3 worm cellular contexts compared by ENCODE assay signal in genomic region chrII:11874674-11875198, ce11.
TF ChIP-seq lines count a peak whose summit lies in the region.

npp-3 (minus strand) TSS chrII:11874788.
top-2 (plus strand) TSS chrII:11875148.

TF ChIP-seq in whole organism, L1 larva, 84 proteins besides CTCF, POLR2A, EP300 and RAD21 (continued from another document and continues in another):
- TF ChIP-seq mdl-1 (tag; optimal IDR thresholded peaks at IDR 0.05; lab: Kevin White, UChicago): peak in 1 of 2 experiments; percentile 83
- peak; percentile 86 for TF ChIP-seq vab-15 (tag; optimal IDR thresholded peaks at IDR 0.05; lab: Kevin White, UChicago)
- TF ChIP-seq ama-1 (optimal IDR thresholded peaks at IDR 0.05; lab: Kevin White, UChicago): no peak
- TF ChIP-seq irx-1 (tag; optimal IDR thresholded peaks at IDR 0.05; lab: Kevin White, UChicago): peak; percentile 91
- peak; percentile 79 for TF ChIP-seq snpc-4 (tag; optimal IDR thresholded peaks at IDR 0.05; lab: Kevin White, UChicago)
- peak; percentile 24 for TF ChIP-seq sup-37 (GFP tag; optimal IDR thresholded peaks at IDR 0.05; lab: Kevin White, UChicago)
- TF ChIP-seq elt-2 (tag; optimal IDR thresholded peaks at IDR 0.05; lab: Kevin White, UChicago): peak; percentile 56
- peak; percentile 83 for TF ChIP-seq mef-2 (tag; optimal IDR thresholded peaks at IDR 0.05; lab: Kevin White, UChicago)
- peak; percentile 88 for TF ChIP-seq pax-3 (tag; optimal IDR thresholded peaks at IDR 0.05; lab: Kevin White, UChicago)
- TF ChIP-seq zip-4 (GFP tag; optimal IDR thresholded peaks at IDR 0.05; lab: Kevin White, UChicago): peak; percentile 76
- no peak for TF ChIP-seq ets-5 (GFP tag; IDR thresholded peaks at IDR 0.05; lab: Robert Waterston, UW)
- peak; percentile 99 to 100 for TF ChIP-seq lsy-2 (tag; optimal IDR thresholded peaks at IDR 0.05; lab: Kevin White, UChicago)
- peak; percentile 78 for TF ChIP-seq aly-2 (tag; optimal IDR thresholded peaks at IDR 0.05; lab: Kevin White, UChicago)
- TF ChIP-seq nhr-77 (tag; optimal IDR thresholded peaks at IDR 0.05; lab: Kevin White, UChicago): peak; percentile 92
- peak; percentile 17 for TF ChIP-seq C34B4.2 (tag; optimal IDR thresholded peaks at IDR 0.05; lab: Kevin White, UChicago)
- TF ChIP-seq grh-1 (GFP tag; IDR thresholded peaks at IDR 0.05; lab: Robert Waterston, UW): peak; percentile 89
- peak; percentile 83 for TF ChIP-seq lin-39 (tag; optimal IDR thresholded peaks at IDR 0.05; lab: Kevin White, UChicago)
- TF ChIP-seq ztf-11 (tag; optimal IDR thresholded peaks at IDR 0.05; lab: Kevin White, UChicago): peak in 1 of 2 experiments; percentile 63
- TF ChIP-seq nhr-11 (tag; optimal IDR thresholded peaks at IDR 0.05; lab: Kevin White, UChicago): peak; percentile 93
- peak; percentile 85 to 97 (median 89) for TF ChIP-seq ceh-82 (tag; optimal IDR thresholded peaks at IDR 0.05; lab: Kevin White, UChicago)
- peak; percentile 69 for TF ChIP-seq sox-4 (tag; optimal IDR thresholded peaks at IDR 0.05; lab: Kevin White, UChicago)
- TF ChIP-seq isw-1 (GFP tag; IDR thresholded peaks at IDR 0.05; lab: Robert Waterston, UW): peak; percentile 97
- no peak for TF ChIP-seq ces-1 (GFP tag; optimal IDR thresholded peaks at IDR 0.05; lab: Kevin White, UChicago)
- peak; percentile 86 for TF ChIP-seq ceh-8 (GFP tag; optimal IDR thresholded peaks at IDR 0.05; lab: Kevin White, UChicago)
- TF ChIP-seq F16B12.6 (tag; optimal IDR thresholded peaks at IDR 0.05; lab: Kevin White, UChicago): peak; percentile 74
- TF ChIP-seq hlh-17 (GFP tag; optimal IDR thresholded peaks at IDR 0.05; lab: Kevin White, UChicago; ENCODE audit: borderline replicate concordance): no peak
- TF ChIP-seq zag-1 (tag; optimal IDR thresholded peaks at IDR 0.05; lab: Kevin White, UChicago): no peak
- TF ChIP-seq dpl-1 (GFP tag; optimal IDR thresholded peaks at IDR 0.05; lab: Kevin White, UChicago): peak; percentile 99
- TF ChIP-seq elt-3 (tag; optimal IDR thresholded peaks at IDR 0.05; lab: Kevin White, UChicago): peak in 4 of 6 experiments; percentile 2 to 93 (median 68)
- no peak for TF ChIP-seq nhr-28 (tag; optimal IDR thresholded peaks at IDR 0.05; lab: Kevin White, UChicago)
- no peak for TF ChIP-seq mep-1 (tag; optimal IDR thresholded peaks at IDR 0.05; lab: Kevin White, UChicago)
- TF ChIP-seq mab-9 (GFP tag; IDR thresholded peaks at IDR 0.05; lab: Robert Waterston, UW): peak; percentile 80; the same call in 1 of the 2 replicates
- peak; percentile 97 for TF ChIP-seq nhr-47 (tag; optimal IDR thresholded peaks at IDR 0.05; lab: Kevin White, UChicago)
- peak; percentile 95 for TF ChIP-seq unc-86 (tag; optimal IDR thresholded peaks at IDR 0.05; lab: Kevin White, UChicago)
- peak; percentile 94 for TF ChIP-seq swsn-7 (tag; optimal IDR thresholded peaks at IDR 0.05; lab: Kevin White, UChicago)
- no peak for TF ChIP-seq ceh-63 (GFP tag; optimal IDR thresholded peaks at IDR 0.05; lab: Kevin White, UChicago)
- peak; percentile 91 for TF ChIP-seq fos-1 (tag; optimal IDR thresholded peaks at IDR 0.05; lab: Kevin White, UChicago)
- peak; percentile 92 for TF ChIP-seq fkh-10 (GFP tag; optimal IDR thresholded peaks at IDR 0.05; lab: Kevin White, UChicago)
- peak; percentile 71 for TF ChIP-seq aha-1 (tag; optimal IDR thresholded peaks at IDR 0.05; lab: Kevin White, UChicago)
- TF ChIP-seq jun-1 (tag; optimal IDR thresholded peaks at IDR 0.05; lab: Kevin White, UChicago): peak; percentile 93
- TF ChIP-seq ceh-90 (tag; optimal IDR thresholded peaks at IDR 0.05; lab: Kevin White, UChicago): no peak
- TF ChIP-seq ceh-88 (GFP tag; IDR thresholded peaks at IDR 0.05; lab: Robert Waterston, UW): peak; percentile 83
- TF ChIP-seq ztf-4 (tag; optimal IDR thresholded peaks at IDR 0.05; lab: Kevin White, UChicago): peak; percentile 74
- TF ChIP-seq blmp-1 (tag; optimal IDR thresholded peaks at IDR 0.05; lab: Kevin White, UChicago): no peak

TF ChIP-seq in whole organism, L3 larva, 47 proteins besides CTCF, POLR2A, EP300 and RAD21 (continued from another document):
- TF ChIP-seq jun-1 (tag; optimal IDR thresholded peaks at IDR 0.05; lab: Kevin White, UChicago): peak; percentile 80
- TF ChIP-seq fkh-10 (GFP tag; optimal IDR thresholded peaks at IDR 0.05; lab: Kevin White, UChicago): peak; percentile 91
- TF ChIP-seq egl-5 (tag; optimal IDR thresholded peaks at IDR 0.05; lab: Kevin White, UChicago): peak; percentile 92
- TF ChIP-seq ceh-9 (tag; optimal IDR thresholded peaks at IDR 0.05; lab: Kevin White, UChicago): no peak
- TF ChIP-seq snpc-4 (tag; optimal IDR thresholded peaks at IDR 0.05; lab: Kevin White, UChicago): peak; percentile 82
- peak; percentile 77 for TF ChIP-seq ceh-82 (tag; optimal IDR thresholded peaks at IDR 0.05; lab: Kevin White, UChicago)
- TF ChIP-seq nhr-76 (tag; optimal IDR thresholded peaks at IDR 0.05; lab: Kevin White, UChicago): no peak
- no peak for TF ChIP-seq zag-1 (tag; optimal IDR thresholded peaks at IDR 0.05; lab: Kevin White, UChicago)
- TF ChIP-seq nhr-43 (tag; optimal IDR thresholded peaks at IDR 0.05; lab: Kevin White, UChicago; ENCODE audit: poor library complexity, severe bottlenecking): peak; percentile 84
- no peak for TF ChIP-seq mml-1 (tag; optimal IDR thresholded peaks at IDR 0.05; lab: Kevin White, UChicago)
- no peak for TF ChIP-seq unc-39 (tag; optimal IDR thresholded peaks at IDR 0.05; lab: Kevin White, UChicago)
- TF ChIP-seq nhr-12 (tag; optimal IDR thresholded peaks at IDR 0.05; lab: Kevin White, UChicago): no peak
- no peak for TF ChIP-seq mdl-1 (tag; optimal IDR thresholded peaks at IDR 0.05; lab: Kevin White, UChicago)
- TF ChIP-seq egl-27 (tag; optimal IDR thresholded peaks at IDR 0.05; lab: Kevin White, UChicago): peak; percentile 34
- peak; percentile 93 for TF ChIP-seq skn-1 (tag; optimal IDR thresholded peaks at IDR 0.05; lab: Kevin White, UChicago)
- TF ChIP-seq ztf-11 (tag; optimal IDR thresholded peaks at IDR 0.05; lab: Kevin White, UChicago): no peak
- TF ChIP-seq aly-2 (tag; optimal IDR thresholded peaks at IDR 0.05; lab: Kevin White, UChicago): no peak
- peak; percentile 93 for TF ChIP-seq R02D3.7 (tag; optimal IDR thresholded peaks at IDR 0.05; lab: Kevin White, UChicago)
- no peak for TF ChIP-seq nhr-237 (tag; optimal IDR thresholded peaks at IDR 0.05; lab: Kevin White, UChicago)
- peak; percentile 26 for TF ChIP-seq ZK546.5 (tag; optimal IDR thresholded peaks at IDR 0.05; lab: Kevin White, UChicago)
- TF ChIP-seq nfya-1 (tag; optimal IDR thresholded peaks at IDR 0.05; lab: Kevin White, UChicago; ENCODE audit: insufficient read depth): peak; percentile 99
- TF ChIP-seq nhr-67 (tag; optimal IDR thresholded peaks at IDR 0.05; lab: Kevin White, UChicago): no peak
- peak; percentile 85 for TF ChIP-seq ceh-28 (tag; optimal IDR thresholded peaks at IDR 0.05; lab: Kevin White, UChicago)
- peak; percentile 96 for TF ChIP-seq nhr-23 (tag; optimal IDR thresholded peaks at IDR 0.05; lab: Kevin White, UChicago)
- peak; percentile 89 for TF ChIP-seq hmg-11 (tag; optimal IDR thresholded peaks at IDR 0.05; lab: Kevin White, UChicago)
- TF ChIP-seq lin-15B (tag; optimal IDR thresholded peaks at IDR 0.05; lab: Kevin White, UChicago): peak; percentile 96
- TF ChIP-seq lsy-12 (tag; optimal IDR thresholded peaks at IDR 0.05; lab: Kevin White, UChicago): peak; percentile 89
- TF ChIP-seq nhr-11 (tag; optimal IDR thresholded peaks at IDR 0.05; lab: Kevin White, UChicago): peak; percentile 97
TF ChIP-seq in whole organism, L3 larva: peak in this region for 28.

TF ChIP-seq in whole organism, young adult, 124 proteins besides CTCF, POLR2A, EP300 and RAD21 (continued from another document and continues in another):
- TF ChIP-seq F57A8.1 (GFP tag; optimal IDR thresholded peaks at IDR 0.05; lab: Kevin White, UChicago) (no peak), somi-1 (GFP tag; optimal IDR thresholded peaks at IDR 0.05; lab: Kevin White, UChicago) (peak; percentile 70), Y53G8AR.9 (GFP tag; conservative IDR thresholded peaks at IDR 0.05; lab: Robert Waterston, UW) (peak; percentile 83), lin-35 (GFP tag; optimal IDR thresholded peaks at IDR 0.05; lab: Kevin White, UChicago) (peak; percentile 85 to 97 (median 86)), F10E7.11 (tag; optimal IDR thresholded peaks at IDR 0.05; lab: Kevin White, UChicago) (no peak), nhr-80 (tag; optimal IDR thresholded peaks at IDR 0.05; lab: Kevin White, UChicago) (peak; percentile 7), lin-26 (GFP tag; IDR thresholded peaks at IDR 0.05; lab: Robert Waterston, UW) (peak; percentile 11; the same call in 1 of the 2 replicates), ztf-3 (GFP tag; optimal IDR thresholded peaks at IDR 0.05; lab: Kevin White, UChicago) (no peak), hlh-26 (GFP tag; conservative IDR thresholded peaks at IDR 0.05; lab: Robert Waterston, UW) (no peak), T26A5.8 (tag; optimal IDR thresholded peaks at IDR 0.05; lab: Kevin White, UChicago) (no peak), aptf-2 (GFP tag; conservative IDR thresholded peaks at IDR 0.05; lab: Robert Waterston, UW) (peak; percentile 81), unc-130 (GFP tag; optimal IDR thresholded peaks at IDR 0.05; lab: Kevin White, UChicago) (peak; percentile 93), lag-1 (GFP tag; IDR thresholded peaks at IDR 0.05; lab: Robert Waterston, UW) (no peak), mcd-1 (GFP tag; IDR thresholded peaks at IDR 0.05; lab: Robert Waterston, UW) (peak; percentile 94), cebp-1 (GFP tag; IDR thresholded peaks at IDR 0.05; lab: Robert Waterston, UW) (peak; percentile 69; the same call in 1 of the 2 replicates), cebp-1 (tag; optimal IDR thresholded peaks at IDR 0.05; lab: Kevin White, UChicago) (peak; percentile 88), mes-4 (tag; optimal IDR thresholded peaks at IDR 0.05; lab: Kevin White, UChicago) (no peak), sptf-2 (GFP tag; optimal IDR thresholded peaks at IDR 0.05; lab: Kevin White, UChicago) (no peak), egl-18 (GFP tag; IDR thresholded peaks at IDR 0.05; lab: Robert Waterston, UW) (0 out of 2 replicates have a peak, but pooled peaks have one; percentile 41), T07F8.4 (tag; optimal IDR thresholded peaks at IDR 0.05; lab: Kevin White, UChicago) (no peak), F33H1.4 (GFP tag; IDR thresholded peaks at IDR 0.05; lab: Robert Waterston, UW) (peak; percentile 99), F49E8.2 (tag; optimal IDR thresholded peaks at IDR 0.05; lab: Kevin White, UChicago; ENCODE audit: insufficient read depth) (peak; percentile 91), him-1 (tag; optimal IDR thresholded peaks at IDR 0.05; lab: Kevin White, UChicago) (peak; percentile 10), Y79H2A.3 (GFP tag; conservative IDR thresholded peaks at IDR 0.05; lab: Robert Waterston, UW) (0 out of 2 replicates have a peak, but pooled peaks have one; percentile 63), ceh-100 (GFP tag; IDR thresholded peaks at IDR 0.05; lab: Robert Waterston, UW) (peak; percentile 88), ceh-79 (tag; optimal IDR thresholded peaks at IDR 0.05; lab: Kevin White, UChicago) (no peak), bed-2 (GFP tag; IDR thresholded peaks at IDR 0.05; lab: Robert Waterston, UW) (no peak), ztf-28 (GFP tag; IDR thresholded peaks at IDR 0.05; lab: Robert Waterston, UW) (peak; percentile 85), nfya-2 (GFP tag; IDR thresholded peaks at IDR 0.05; lab: Robert Waterston, UW) (0 out of 2 replicates have a peak, but pooled peaks have one; percentile 34), nhr-27 (tag; optimal IDR thresholded peaks at IDR 0.05; lab: Kevin White, UChicago) (no peak), F37B4.10 (GFP tag; IDR thresholded peaks at IDR 0.05; lab: Robert Waterston, UW) (no peak), hmg-1.2 (GFP tag; IDR thresholded peaks at IDR 0.05; lab: Robert Waterston, UW) (peak; percentile 95), ztf-18 (tag; optimal IDR thresholded peaks at IDR 0.05; lab: Kevin White, UChicago) (peak; percentile 77), repo-1 (tag; optimal IDR thresholded peaks at IDR 0.05; lab: Kevin White, UChicago) (peak; percentile 78), bed-1 (GFP tag; IDR thresholded peaks at IDR 0.05; lab: Robert Waterston, UW) (no peak), ccch-3 (GFP tag; optimal IDR thresholded peaks at IDR 0.05; lab: Kevin White, UChicago) (no peak), lsl-1 (GFP tag; optimal IDR thresholded peaks at IDR 0.05; lab: Kevin White, UChicago) (peak; percentile 99), aptf-3 (GFP tag; IDR thresholded peaks at IDR 0.05; lab: Robert Waterston, UW) (no peak), C17E4.6 (GFP tag; IDR thresholded peaks at IDR 0.05; lab: Robert Waterston, UW) (peak; percentile 97), let-526 (GFP tag; IDR thresholded peaks at IDR 0.05; lab: Robert Waterston, UW) (0 out of 2 replicates have a peak, but pooled peaks have one; percentile 67), B0019.2 (GFP tag; conservative IDR thresholded peaks at IDR 0.05; lab: Robert Waterston, UW) (peak; percentile 94), madf-8 (GFP tag; conservative IDR thresholded peaks at IDR 0.05; lab: Robert Waterston, UW) (peak; percentile 95), ceh-27 (GFP tag; optimal IDR thresholded peaks at IDR 0.05; lab: Kevin White, UChicago) (peak; percentile 94), snpc-4 (GFP tag; optimal IDR thresholded peaks at IDR 0.05; lab: Kevin White, UChicago) (peak; percentile 55), snpc-4 (tag; optimal IDR thresholded peaks at IDR 0.05; lab: Kevin White, UChicago) (peak; percentile 52 to 87 (median 81)), snpc-3.4 (tag; optimal IDR thresholded peaks at IDR 0.05; lab: Kevin White, UChicago) (peak; percentile 95), F22D6.2 (tag; optimal IDR thresholded peaks at IDR 0.05; lab: Kevin White, UChicago) (no peak), ekl-4 (GFP tag; IDR thresholded peaks at IDR 0.05; lab: Robert Waterston, UW) (peak; percentile 98), rec-8 (tag; optimal IDR thresholded peaks at IDR 0.05; lab: Kevin White, UChicago) (no peak), dpff-1 (tag; optimal IDR thresholded peaks at IDR 0.05; lab: Kevin White, UChicago) (no peak), B0035.1 (tag; optimal IDR thresholded peaks at IDR 0.05; lab: Kevin White, UChicago) (no peak), ztf-22 (GFP tag; optimal IDR thresholded peaks at IDR 0.05; lab: Kevin White, UChicago) (no peak), K12H6.12 (tag; optimal IDR thresholded peaks at IDR 0.05; lab: Kevin White, UChicago) (peak; percentile 84), rpc-1 (optimal IDR thresholded peaks at IDR 0.05; lab: Kevin White, UChicago) (peak; percentile 17), rpc-1 (tag; optimal IDR thresholded peaks at IDR 0.05; lab: Kevin White, UChicago) (no peak), ztf-25 (GFP tag; IDR thresholded peaks at IDR 0.05; lab: Robert Waterston, UW) (0 out of 2 replicates have a peak, but pooled peaks have one; percentile 11), C06A6.2 (GFP tag; conservative IDR thresholded peaks at IDR 0.05; lab: Robert Waterston, UW) (peak; percentile 70), Y67H2A.10 (GFP tag; conservative IDR thresholded peaks at IDR 0.05; lab: Robert Waterston, UW) (peak; percentile 90), egl-44 (GFP tag; IDR thresholded peaks at IDR 0.05; lab: Robert Waterston, UW) (0 out of 2 replicates have a peak, but pooled peaks have one; percentile 27), tbp1 (GFP tag; optimal IDR thresholded peaks at IDR 0.05; lab: Kevin White, UChicago) (peak; percentile 74), nfya-1 (tag; optimal IDR thresholded peaks at IDR 0.05; lab: Kevin White, UChicago; ENCODE audit: borderline replicate concordance, insufficient read depth) (no peak), Y56A3A.18 (GFP tag; IDR thresholded peaks at IDR 0.05; lab: Robert Waterston, UW) (0 out of 2 replicates have a peak, but pooled peaks have one; percentile 37), nhr-179 (tag; optimal IDR thresholded peaks at IDR 0.05; lab: Kevin White, UChicago) (no peak), Y53F4B.3 (GFP tag; IDR thresholded peaks at IDR 0.05; lab: Robert Waterston, UW) (no peak), snpc-1.3 (tag; optimal IDR thresholded peaks at IDR 0.05; lab: Kevin White, UChicago; ENCODE audit: insufficient read depth) (peak; percentile 88), sea-2 (GFP tag; IDR thresholded peaks at IDR 0.05; lab: Robert Waterston, UW) (no peak), lin-54 (GFP tag; optimal IDR thresholded peaks at IDR 0.05; lab: Kevin White, UChicago) (peak; percentile 98)
